Fruit fly (Drosophila melanogaster): Measurements from ENCODE around the gene D19A.
"Not testable (repeated sequence)": the region's sequence is repeated elsewhere in the genome, so short reads cannot be mapped to it uniquely, and the experiment has no call there.

D19A gene

dm6 chr3L:6157327-6158032, 31.4 kb downstream of the D19A start, which contains the start of gene CG13297:
Gene CG13297 (minus strand): TSS chr3L:6157377.
- no peak for TF ChIP-seq EcR (GFP tag; optimal IDR thresholded peaks at IDR 0.05)
- no peak for TF ChIP-seq Pif1B (GFP tag; optimal IDR thresholded peaks at IDR 0.05)
- TF ChIP-seq CG4496 (GFP tag; IDR thresholded peaks at IDR 0.05) = no peak
- no peak for TF ChIP-seq fd96Ca (GFP tag; IDR thresholded peaks at IDR 0.05)
- TF ChIP-seq Snoo (tag; optimal IDR thresholded peaks at IDR 0.05) = no peak
- no peak for TF ChIP-seq CG8159 (tag; optimal IDR thresholded peaks at IDR 0.05)
- TF ChIP-seq gl (tag; optimal IDR thresholded peaks at IDR 0.05) = no peak
- no peak for TF ChIP-seq CG13204 (GFP tag; optimal IDR thresholded peaks at IDR 0.05)
- TF ChIP-seq CG15710 (tag; optimal IDR thresholded peaks at IDR 0.05) = no peak
- no peak; the same call in 1 of the 2 replicates for TF ChIP-seq CG32121 (GFP tag; IDR thresholded peaks at IDR 0.05)
- TF ChIP-seq CG14655 (GFP tag; optimal IDR thresholded peaks at IDR 0.05) = no peak
- no peak for TF ChIP-seq CG34367 (tag; optimal IDR thresholded peaks at IDR 0.05)

- TF ChIP-seq CG15710 (tag; optimal IDR thresholded peaks at IDR 0.05) = peak; percentile 65
- peak; percentile 42 for TF ChIP-seq CG8159 (tag; optimal IDR thresholded peaks at IDR 0.05)
- TF ChIP-seq CG14655 (GFP tag; optimal IDR thresholded peaks at IDR 0.05) = no peak
- TF ChIP-seq Snoo (tag; optimal IDR thresholded peaks at IDR 0.05) = peak; percentile 43
- TF ChIP-seq CG17806 (tag; optimal IDR thresholded peaks at IDR 0.05) = peak; percentile 35
- peak; percentile 77 for TF ChIP-seq CG4496 (GFP tag; IDR thresholded peaks at IDR 0.05)
- no peak for TF ChIP-seq rn (GFP tag; IDR thresholded peaks at IDR 0.05)
- TF ChIP-seq CG12605 (GFP tag; IDR thresholded peaks at IDR 0.05) = peak; percentile 91
- peak; percentile 73 for TF ChIP-seq EcR (GFP tag; optimal IDR thresholded peaks at IDR 0.05)
- TF ChIP-seq Pif1A (GFP tag; optimal IDR thresholded peaks at IDR 0.05) = peak; percentile 81
- no peak for TF ChIP-seq CG9948 (tag; optimal IDR thresholded peaks at IDR 0.05)
- TF ChIP-seq CG13204 (GFP tag; optimal IDR thresholded peaks at IDR 0.05) = peak; percentile 89
- TF ChIP-seq gl (tag; optimal IDR thresholded peaks at IDR 0.05) = peak; percentile 68
- peak; percentile 71 for TF ChIP-seq Pif1B (GFP tag; optimal IDR thresholded peaks at IDR 0.05)
- peak; percentile 59 for TF ChIP-seq CG34367 (tag; optimal IDR thresholded peaks at IDR 0.05)
- 0 out of 3 replicates have a peak, but pooled peaks have one; percentile 42 for TF ChIP-seq fd96Ca (GFP tag; IDR thresholded peaks at IDR 0.05)
- TF ChIP-seq D1 (tag; optimal IDR thresholded peaks at IDR 0.05) = no peak
- TF ChIP-seq CG8301 (tag; optimal IDR thresholded peaks at IDR 0.05) = no peak
- no peak for TF ChIP-seq CG10348 (GFP tag; IDR thresholded peaks at IDR 0.05)
- peak; percentile 61; the same call in 1 of the 2 replicates for TF ChIP-seq Ets98B (GFP tag; IDR thresholded peaks at IDR 0.05)
- TF ChIP-seq CG32121 (GFP tag; IDR thresholded peaks at IDR 0.05) = peak; percentile 37; the same call in 1 of the 2 replicates
Measured at dm6 chr3L:6154951-6155394, 34.0 kb downstream of the D19A start.

DNA sequence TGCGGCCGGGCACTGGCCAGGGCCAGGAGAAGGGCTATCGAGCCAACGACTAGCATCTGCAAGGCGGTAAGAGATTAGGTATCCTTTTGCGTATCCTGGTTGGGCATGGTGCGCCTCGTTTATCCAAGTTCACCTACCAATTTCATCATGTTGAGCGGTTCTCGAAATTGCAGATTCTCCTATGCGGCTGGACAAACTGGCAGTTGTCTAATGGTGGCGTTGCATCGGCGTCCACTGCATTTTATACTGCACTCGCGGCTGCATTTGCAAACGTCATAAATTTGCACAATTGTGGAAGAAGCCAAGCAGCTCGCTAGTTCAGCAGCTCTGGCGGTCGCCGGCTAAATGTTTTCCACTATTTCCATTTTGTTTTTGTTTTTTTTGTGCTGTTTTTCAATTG, 36.4 kb downstream of the D19A start, which contains the start of gene Acp65Aa:
Acp65Aa (minus strand) TSS at position 215 of the 400 bp plus-strand sequence.
- TF ChIP-seq Ets98B (GFP tag; IDR thresholded peaks at IDR 0.05) (no peak), Pif1A (GFP tag; optimal IDR thresholded peaks at IDR 0.05) (no peak), Pif1B (GFP tag; optimal IDR thresholded peaks at IDR 0.05) (no peak), CG15710 (tag; optimal IDR thresholded peaks at IDR 0.05) (no peak), CG12605 (GFP tag; IDR thresholded peaks at IDR 0.05) (no peak), Snoo (tag; optimal IDR thresholded peaks at IDR 0.05) (no peak), gl (tag; optimal IDR thresholded peaks at IDR 0.05) (no peak), CG14655 (GFP tag; optimal IDR thresholded peaks at IDR 0.05) (no peak), CG17806 (tag; optimal IDR thresholded peaks at IDR 0.05) (no peak), CG32121 (GFP tag; IDR thresholded peaks at IDR 0.05) (no peak), CG10348 (GFP tag; IDR thresholded peaks at IDR 0.05) (no peak), fd96Ca (GFP tag; IDR thresholded peaks at IDR 0.05) (no peak), rn (GFP tag; IDR thresholded peaks at IDR 0.05) (no peak), CG8301 (tag; optimal IDR thresholded peaks at IDR 0.05) (no peak), CG4496 (GFP tag; IDR thresholded peaks at IDR 0.05) (no peak), CG8159 (tag; optimal IDR thresholded peaks at IDR 0.05) (no peak)

DNA sequence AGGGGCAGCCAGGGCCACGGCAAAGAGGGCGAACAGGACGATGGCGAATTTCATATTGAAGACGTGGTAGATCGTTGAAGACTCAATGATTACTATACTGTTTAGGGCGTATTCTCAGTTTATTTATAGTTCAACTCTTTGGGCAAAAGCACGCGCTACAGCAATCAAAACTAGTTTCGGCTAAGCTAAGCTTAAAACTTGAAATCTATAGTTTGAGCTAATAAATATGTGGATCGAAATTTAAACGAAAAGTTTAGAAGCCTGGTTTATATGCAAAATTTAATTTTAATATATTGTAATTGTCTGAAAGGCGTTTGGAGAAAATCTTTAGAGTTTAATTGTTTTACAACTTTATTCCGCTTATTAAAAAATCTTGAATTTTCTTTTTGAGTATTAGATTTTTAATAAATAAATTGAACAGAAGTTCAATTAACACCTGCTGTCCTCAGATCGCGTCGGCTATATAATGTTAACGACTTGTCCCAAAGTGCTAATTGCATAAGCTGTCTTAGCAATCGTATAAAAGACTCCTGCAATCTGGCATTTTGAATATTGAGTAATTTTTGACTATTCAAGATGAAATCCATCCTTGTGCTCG, 38.1 kb downstream of the D19A start, which contains the start of the genes Cpr65Ax2 and Lcp65Aa:
Cpr65Ax2 (minus strand) TSS at position 101 of the 598 bp plus-strand sequence.
Lcp65Aa (plus strand) TSS at position 548 of the 598 bp plus-strand sequence.
- TF ChIP-seq D1 (tag; optimal IDR thresholded peaks at IDR 0.05); Ets98B (GFP tag; IDR thresholded peaks at IDR 0.05); CG4496 (GFP tag; IDR thresholded peaks at IDR 0.05): not testable (repeated sequence)

dm6 chr3L:6149248-6149647, 39.7 kb downstream of the D19A start, which contains the start of gene Lcp65Ab1:
Gene Lcp65Ab1 (plus strand): TSS chr3L:6149548.
- TF ChIP-seq rn (GFP tag; IDR thresholded peaks at IDR 0.05); CG17806 (tag; optimal IDR thresholded peaks at IDR 0.05); gl (tag; optimal IDR thresholded peaks at IDR 0.05): not testable (repeated sequence)

DNA sequence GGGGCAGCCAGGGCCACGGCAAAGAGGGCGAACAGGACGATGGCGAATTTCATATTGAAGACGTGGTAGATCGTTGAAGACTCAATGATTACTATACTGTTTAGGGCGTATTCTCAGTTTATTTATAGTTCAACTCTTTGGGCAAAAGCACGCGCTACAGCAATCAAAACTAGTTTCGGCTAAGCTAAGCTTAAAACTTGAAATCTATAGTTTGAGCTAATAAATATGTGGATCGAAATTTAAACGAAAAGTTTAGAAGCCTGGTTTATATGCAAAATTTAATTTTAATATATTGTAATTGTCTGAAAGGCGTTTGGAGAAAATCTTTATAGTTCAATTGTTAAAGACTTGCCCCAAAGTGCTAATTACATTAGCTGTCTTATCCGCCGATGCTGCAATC, 41.0 kb downstream of the D19A start, which contains the start of gene Cpr65Ax1:
Cpr65Ax1 (minus strand) TSS at position 101 of the 400 bp plus-strand sequence.
- TF ChIP-seq Ets98B (GFP tag; IDR thresholded peaks at IDR 0.05); CG8159 (tag; optimal IDR thresholded peaks at IDR 0.05); CG14655 (GFP tag; optimal IDR thresholded peaks at IDR 0.05): not testable (repeated sequence)
